Fruit fly (Drosophila melanogaster): Measurements from ENCODE around the gene Cyp4ae1.

Cyp4ae1 gene

DNA sequence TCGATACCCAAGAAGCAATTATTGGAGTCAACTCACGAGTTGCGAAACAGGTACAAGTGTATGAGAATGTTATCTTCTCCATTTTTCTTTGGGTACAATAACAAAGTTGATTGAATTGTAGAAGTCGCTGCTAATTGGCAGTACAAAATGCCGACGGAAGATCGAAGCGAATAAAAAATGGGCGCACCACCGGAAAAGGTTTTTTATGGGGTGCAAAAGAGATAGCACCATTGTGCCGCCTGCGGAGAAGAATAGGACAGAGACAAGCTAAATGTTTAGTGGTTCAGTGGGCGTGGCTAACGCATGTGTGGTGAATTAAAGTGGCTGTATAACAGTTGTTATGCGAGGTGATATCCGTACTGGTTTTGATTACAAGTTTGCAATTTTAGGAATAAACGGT is 38.3 kb upstream of the Cyp4ae1 start (continued):
- TF ChIP-seq CG8478 (optimal IDR thresholded peaks at IDR 0.05) (no peak), CG42726 (GFP tag; IDR thresholded peaks at IDR 0.05; ENCODE audit: partially characterized antibody) (no peak), gem (tag; optimal IDR thresholded peaks at IDR 0.05) (no peak), Adf1 (GFP tag; IDR thresholded peaks at IDR 0.05) (peak; percentile 61), toy (GFP tag; IDR thresholded peaks at IDR 0.05) (no peak), D19B (GFP tag; optimal IDR thresholded peaks at IDR 0.05) (no peak), CG4404 (GFP tag; IDR thresholded peaks at IDR 0.05) (no peak), Fer3 (tag; optimal IDR thresholded peaks at IDR 0.05) (no peak), CG4707 (GFP tag; optimal IDR thresholded peaks at IDR 0.05) (peak; percentile 5), pita (GFP tag; optimal IDR thresholded peaks at IDR 0.05) (no peak), Dad (GFP tag; optimal IDR thresholded peaks at IDR 0.05) (no peak), ato (GFP tag; IDR thresholded peaks at IDR 0.05; ENCODE audit: partially characterized antibody) (no peak), Jarid2 (GFP tag; optimal IDR thresholded peaks at IDR 0.05) (peak; percentile 54), chinmo (GFP tag; IDR thresholded peaks at IDR 0.05; ENCODE audit: partially characterized antibody) (no peak), Abd-B (GFP tag; optimal IDR thresholded peaks at IDR 0.05) (peak; percentile 9), H15 (GFP tag; IDR thresholded peaks at IDR 0.05) (no peak), Rfx (GFP tag; IDR thresholded peaks at IDR 0.05) (no peak), trh (GFP tag; optimal IDR thresholded peaks at IDR 0.05) (no peak), Taf1 (GFP tag; IDR thresholded peaks at IDR 0.05) (no peak), CG11398 (GFP tag; optimal IDR thresholded peaks at IDR 0.05) (no peak), disco-r (GFP tag; optimal IDR thresholded peaks at IDR 0.05) (no peak), H2.0 (GFP tag; IDR thresholded peaks at IDR 0.05) (no peak), CG15479 (GFP tag; optimal IDR thresholded peaks at IDR 0.05) (no peak), CG13775 (GFP tag; optimal IDR thresholded peaks at IDR 0.05) (no peak), tna (GFP tag; IDR thresholded peaks at IDR 0.05; ENCODE audit: partially characterized antibody) (no peak), phol (tag; optimal IDR thresholded peaks at IDR 0.05) (peak; percentile 24), Atf-2 (GFP tag; optimal IDR thresholded peaks at IDR 0.05) (no peak), GATAe (GFP tag; conservative IDR thresholded peaks at IDR 0.05) (no peak), prd (optimal IDR thresholded peaks at IDR 0.05) (no peak), prd (GFP tag; IDR thresholded peaks at IDR 0.05) (no peak), gcm2 (GFP tag; optimal IDR thresholded peaks at IDR 0.05) (no peak), pfk (GFP tag; optimal IDR thresholded peaks at IDR 0.05) (peak; percentile 58), nmo (GFP tag; optimal IDR thresholded peaks at IDR 0.05) (no peak), trem (tag; optimal IDR thresholded peaks at IDR 0.05) (no peak), sug (tag; optimal IDR thresholded peaks at IDR 0.05) (no peak), CG18764 (GFP tag; optimal IDR thresholded peaks at IDR 0.05) (no peak), ro (GFP tag; IDR thresholded peaks at IDR 0.05) (no peak), gce (GFP tag; IDR thresholded peaks at IDR 0.05) (no peak), Tbp (GFP tag; optimal IDR thresholded peaks at IDR 0.05) (no peak), Neu2 (GFP tag; optimal IDR thresholded peaks at IDR 0.05; ENCODE audit: borderline replicate concordance) (no peak), ci (GFP tag; IDR thresholded peaks at IDR 0.05) (peak; percentile 48; the same call in 1 of the 3 replicates), CG9215 (GFP tag; IDR thresholded peaks at IDR 0.05) (no peak), amos (GFP tag; IDR thresholded peaks at IDR 0.05; ENCODE audit: partially characterized antibody) (no peak; the same call in 1 of the 2 replicates), Oaz (GFP tag; IDR thresholded peaks at IDR 0.05) (no peak), aop (GFP tag; IDR thresholded peaks at IDR 0.05) (peak; percentile 53; the same call in 1 of the 2 replicates), rib (GFP tag; IDR thresholded peaks at IDR 0.05) (no peak), CoRest (tag; optimal IDR thresholded peaks at IDR 0.05) (peak; percentile 21), sisA (GFP tag; IDR thresholded peaks at IDR 0.05) (no peak), PHDP (tag; optimal IDR thresholded peaks at IDR 0.05) (no peak), Fer2 (tag; optimal IDR thresholded peaks at IDR 0.05) (no peak), psq (GFP tag; optimal IDR thresholded peaks at IDR 0.05) (no peak), CG1602 (GFP tag; optimal IDR thresholded peaks at IDR 0.05) (no peak), ac (GFP tag; optimal IDR thresholded peaks at IDR 0.05) (no peak)
